Fruit fly (Drosophila melanogaster): Measurements from ENCODE around the gene Uba4.

The Uba4 gene

DNA sequence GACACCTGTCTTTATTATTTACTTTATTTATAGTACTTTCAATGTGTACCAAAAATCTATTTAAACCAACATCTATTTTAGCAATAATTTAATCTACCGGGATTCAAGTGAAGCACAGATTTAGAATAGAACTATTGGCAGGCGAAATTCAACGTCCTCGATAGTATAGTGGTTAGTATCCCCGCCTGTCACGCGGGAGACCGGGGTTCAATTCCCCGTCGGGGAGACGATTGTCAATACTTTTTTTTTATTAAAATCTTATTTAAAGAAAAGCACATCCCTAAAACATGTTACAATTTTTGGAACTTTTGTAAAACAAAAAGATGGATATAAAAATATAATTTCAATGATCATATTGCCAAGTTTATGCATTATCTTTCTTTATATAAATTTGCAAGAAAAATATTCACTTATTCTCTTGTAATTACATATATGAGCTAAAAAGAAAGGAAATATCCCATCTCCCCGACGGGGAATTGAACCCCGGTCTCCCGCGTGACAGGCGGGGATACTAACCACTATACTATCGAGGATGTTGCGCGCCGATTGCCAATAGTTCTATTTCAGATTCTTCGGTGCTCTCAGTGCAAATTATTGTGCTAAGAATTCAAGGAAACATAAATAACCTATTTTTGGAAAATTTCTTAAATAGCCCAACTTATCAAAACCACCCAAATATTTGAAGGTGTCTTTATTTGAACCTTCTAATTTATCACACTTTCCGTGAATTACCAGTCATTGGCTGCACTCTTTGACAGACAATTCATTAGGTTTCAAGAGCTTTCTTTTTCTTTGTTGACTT lies 35.4 kb upstream of the Uba4 start, which contains the start of gene CG43796:
Gene CG43796, plus strand, starts transcription at position 752 of the 802 bp plus-strand sequence.
- TF ChIP-seq Eip78C (GFP tag) (peak; percentile 50), net (GFP tag; optimal IDR thresholded peaks at IDR 0.05) (no peak), svp (GFP tag) (peak; percentile 28), Smox (GFP tag; optimal IDR thresholded peaks at IDR 0.05) (no peak)

DNA sequence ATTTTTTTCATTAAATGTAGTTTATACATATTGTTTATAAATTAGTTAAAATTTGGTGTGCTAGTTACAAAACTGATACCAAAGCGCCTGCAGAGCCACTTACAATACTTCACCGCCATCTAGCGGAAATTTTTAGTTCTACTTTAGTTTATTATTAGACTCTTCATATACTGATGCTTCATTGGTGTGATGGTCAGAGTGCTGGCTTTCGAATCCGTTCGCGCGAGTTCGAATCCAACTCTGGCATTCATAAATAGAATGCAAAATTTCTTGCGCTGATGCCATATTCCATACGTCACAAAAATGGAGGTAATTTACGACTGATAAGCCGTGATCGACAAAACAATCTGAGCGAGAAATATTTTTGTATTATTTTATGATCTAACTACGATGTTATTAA lies 31.6 kb upstream of the Uba4 start:
- TF ChIP-seq Eip75B (GFP tag; optimal IDR thresholded peaks at IDR 0.05), result no peak
- TF ChIP-seq topi (GFP tag; optimal IDR thresholded peaks at IDR 0.05), result no peak
- no peak for TF ChIP-seq ss (GFP tag; optimal IDR thresholded peaks at IDR 0.05)
- no peak for TF ChIP-seq lz (GFP tag; optimal IDR thresholded peaks at IDR 0.05)
- TF ChIP-seq CG6854 (GFP tag; optimal IDR thresholded peaks at IDR 0.05), result peak; percentile 7
- TF ChIP-seq svp (GFP tag), result peak; percentile 71
- peak; percentile 65 for TF ChIP-seq Eip78C (GFP tag)
- TF ChIP-seq CG32006 (GFP tag; optimal IDR thresholded peaks at IDR 0.05), result no peak
- TF ChIP-seq eg (GFP tag; IDR thresholded peaks at IDR 0.05), result no peak

DNA sequence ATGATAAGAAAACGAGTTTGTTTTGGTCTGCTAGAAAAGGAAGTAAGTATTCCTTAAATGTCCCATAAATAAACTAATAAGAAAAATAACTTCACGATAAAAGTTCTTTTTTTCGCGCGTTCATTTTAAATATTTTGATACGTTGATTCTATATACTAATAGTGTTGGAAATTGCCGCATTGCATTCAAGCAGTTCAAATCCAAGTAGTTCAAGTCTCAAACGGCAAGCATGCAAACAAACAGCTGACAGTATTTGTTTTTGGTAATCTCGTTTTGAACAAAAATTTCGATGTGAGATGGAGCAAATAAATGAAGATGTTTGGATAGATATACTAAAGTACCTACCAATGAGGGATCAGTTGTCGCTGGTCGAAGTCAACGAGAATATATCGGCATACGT lies 28.5 kb upstream of the Uba4 start, which contains the start of gene CG13088:
Gene CG13088, plus strand, starts transcription at position 247 of the 400 bp plus-strand sequence.
- no peak for TF ChIP-seq pdm3 (GFP tag; optimal IDR thresholded peaks at IDR 0.05)
- TF ChIP-seq Ets96B (tag; optimal IDR thresholded peaks at IDR 0.05), result no peak
- TF ChIP-seq CG1621 (tag; optimal IDR thresholded peaks at IDR 0.05), result no peak
- TF ChIP-seq CG16779 (tag; optimal IDR thresholded peaks at IDR 0.05), result no peak
- TF ChIP-seq Smox (GFP tag; optimal IDR thresholded peaks at IDR 0.05), result peak; percentile 12
- TF ChIP-seq ss (GFP tag; optimal IDR thresholded peaks at IDR 0.05), result no peak
- no peak for TF ChIP-seq CG11902 (GFP tag; optimal IDR thresholded peaks at IDR 0.05)
- TF ChIP-seq CG6854 (GFP tag; optimal IDR thresholded peaks at IDR 0.05), result no peak
- no peak for TF ChIP-seq CG10631 (GFP tag; optimal IDR thresholded peaks at IDR 0.05)
- no peak for TF ChIP-seq Hr39 (GFP tag; optimal IDR thresholded peaks at IDR 0.05)
- TF ChIP-seq CG11294 (GFP tag; IDR thresholded peaks at IDR 0.05), result no peak
- peak; percentile 24 for TF ChIP-seq cyc (GFP tag; optimal IDR thresholded peaks at IDR 0.05)
- no peak for TF ChIP-seq CG31627 (GFP tag; optimal IDR thresholded peaks at IDR 0.05)
- no peak for TF ChIP-seq eg (GFP tag; IDR thresholded peaks at IDR 0.05)
- no peak for TF ChIP-seq Eip75B (GFP tag; optimal IDR thresholded peaks at IDR 0.05)
- TF ChIP-seq Hr4 (GFP tag; optimal IDR thresholded peaks at IDR 0.05), result no peak
- TF ChIP-seq CG3919 (GFP tag; optimal IDR thresholded peaks at IDR 0.05), result no peak
- no peak for TF ChIP-seq achi (GFP tag; optimal IDR thresholded peaks at IDR 0.05)
- TF ChIP-seq fkh (GFP tag; optimal IDR thresholded peaks at IDR 0.05), result peak; percentile 98
- peak; percentile 2 for TF ChIP-seq CG6792 (GFP tag; optimal IDR thresholded peaks at IDR 0.05)
- TF ChIP-seq lz (GFP tag; optimal IDR thresholded peaks at IDR 0.05), result peak; percentile 14
- no peak for TF ChIP-seq net (GFP tag; optimal IDR thresholded peaks at IDR 0.05)
- no peak for TF ChIP-seq Ets21C (GFP tag; optimal IDR thresholded peaks at IDR 0.05)

DNA sequence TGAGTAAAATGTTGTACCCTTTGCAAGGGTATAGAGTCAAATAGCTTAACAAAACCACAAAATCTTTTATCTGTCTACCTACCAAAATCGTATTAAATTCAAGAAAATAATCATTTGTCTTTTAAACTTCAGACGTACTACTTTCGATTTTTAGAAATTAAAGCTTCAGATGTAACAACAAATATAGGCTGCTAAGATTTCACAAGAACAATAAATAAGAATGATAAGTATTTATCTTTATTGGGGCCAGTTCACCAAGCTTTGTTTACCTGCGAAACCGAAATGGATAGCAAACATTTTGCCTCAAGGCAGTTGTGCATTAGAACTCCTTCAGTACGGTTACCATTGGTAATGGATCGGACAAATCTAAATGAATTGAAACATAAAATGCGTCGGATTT lies 26.8 kb upstream of the Uba4 start, which contains the start of gene CG43400:
Gene CG43400, plus strand, starts transcription at position 301 of the 400 bp plus-strand sequence.
- TF ChIP-seq CG31627 (GFP tag; optimal IDR thresholded peaks at IDR 0.05), result no peak

DNA sequence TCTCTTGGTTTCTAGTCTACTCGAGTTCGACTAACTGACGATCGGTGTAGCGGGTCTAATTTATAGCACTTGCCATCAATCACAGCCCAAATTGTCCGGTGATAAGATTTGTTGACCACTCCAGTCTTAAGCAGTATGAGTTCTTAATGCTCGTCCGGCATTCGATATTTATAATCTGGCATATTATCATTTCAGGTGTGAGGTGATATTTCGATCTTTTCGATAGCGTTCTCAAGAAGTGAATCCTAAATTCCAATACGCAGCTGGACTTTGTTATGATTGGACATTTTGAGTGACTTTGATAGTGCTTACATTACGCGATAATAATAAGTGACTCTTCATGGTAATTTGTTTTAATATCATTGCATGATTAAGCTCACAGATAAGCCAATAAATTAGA lies 20.9 kb upstream of the Uba4 start, which contains the start of gene Bace:
Gene Bace, minus strand, starts transcription at position 39 of the 400 bp plus-strand sequence.
- TF ChIP-seq CG10669 (GFP tag; optimal IDR thresholded peaks at IDR 0.05) (no peak), CG6276 (GFP tag; optimal IDR thresholded peaks at IDR 0.05) (no peak), salr (GFP tag; optimal IDR thresholded peaks at IDR 0.05) (no peak), fd59A (GFP tag; optimal IDR thresholded peaks at IDR 0.05) (no peak)
